Worm (Caenorhabditis elegans) whole organism, midembryonic: ENCODE data around the gene his-35.

Source experiments
- T22C8.4 ChIP-seq: fragments of 200-800 bp; sonication (Bioruptor generic); IDR thresholded peaks from 2 replicates; pipeline ENCODE4 v1.3.6; 2022; ENCODE audit warnings: missing genetic modification characterization, missing compliant biosample characterization
- cog-1 ChIP-seq: sonication (generic microtip); optimal IDR thresholded peaks from 2 replicates; lab custom pipeline; 2016; ENCODE audit warnings: missing genetic modification characterization, missing compliant biosample characterization
- flt-1 ChIP-seq: fragments of 200-800 bp; sonication (Bioruptor generic); IDR thresholded peaks from 2 replicates; pipeline ENCODE4 v1.3.6; 2022; ENCODE audit warnings: missing genetic modification characterization, missing compliant biosample characterization
- klf-2 ChIP-seq: fragments of 200-800 bp; sonication (Bioruptor generic); conservative IDR thresholded peaks from 2 replicates; pipeline ENCODE4 v1.3.6; 2022; ENCODE audit warnings: missing genetic modification reagents, missing genetic modification characterization, missing compliant biosample characterization
- med-1 ChIP-seq: sonication (generic microtip); optimal IDR thresholded peaks from 2 replicates; lab custom pipeline; 2017; ENCODE audit warnings: missing genetic modification characterization, mild to moderate bottlenecking, missing compliant biosample characterization, antibody characterized with exemption, missing genetic modification reagents; ENCODE audit not compliant: insufficient read depth
- ref-1 ChIP-seq: fragments of 200-800 bp; sonication (Bioruptor generic); conservative IDR thresholded peaks from 2 replicates; pipeline ENCODE4 v1.3.6; 2022; ENCODE audit warnings: missing genetic modification reagents, missing genetic modification characterization, missing compliant biosample characterization
- tab-1 ChIP-seq: fragments of 200-800 bp; sonication (Bioruptor generic); IDR thresholded peaks from 2 replicates; pipeline ENCODE4 v1.3.6; 2022; ENCODE audit warnings: missing genetic modification characterization, missing compliant biosample characterization
- ztf-23 ChIP-seq: fragments of 200-800 bp; sonication (Bioruptor generic); IDR thresholded peaks from 2 replicates; pipeline ENCODE4 v1.3.6; 2022; ENCODE audit warnings: missing genetic modification reagents, missing genetic modification characterization, missing compliant biosample characterization
- ztf-29 ChIP-seq: fragments of 200-800 bp; sonication (Bioruptor generic); IDR thresholded peaks from 2 replicates; pipeline ENCODE4 v1.3.6; 2022; ENCODE audit warnings: missing genetic modification reagents, missing genetic modification characterization, missing compliant biosample characterization

Gene his-35

ce11 chrV:9526470-9526869 is 18.6 kb downstream of the his-35 start, which contains the start of gene C50F4.1:
C50F4.1 (plus strand) TSS chrV:9526793.
- TF ChIP-seq T22C8.4: no peak
- TF ChIP-seq tab-1 (GFP tag; lab: Robert Waterston, UW): no peak
- TF ChIP-seq ref-1 (GFP tag; lab: Robert Waterston, UW): no peak
- TF ChIP-seq cog-1 (tag; lab: Kevin White, UChicago): no peak

DNA sequence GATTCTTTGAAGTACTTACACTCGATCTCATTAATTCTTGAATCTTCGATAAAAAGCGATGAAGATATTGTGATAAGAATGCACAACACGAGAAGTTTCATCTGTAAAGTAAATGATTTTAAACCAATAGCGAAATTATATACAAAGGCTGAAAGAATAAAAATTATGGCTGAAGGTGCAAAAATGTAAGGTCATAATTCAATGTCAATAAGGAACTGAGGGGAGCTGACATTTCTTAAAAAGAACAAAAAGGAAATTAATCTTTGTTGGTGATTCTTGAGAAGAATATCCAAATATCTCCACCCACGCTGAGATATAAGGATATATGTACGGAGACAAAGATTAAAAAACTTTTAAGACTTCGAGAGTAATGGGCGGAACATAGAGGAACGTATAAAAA is 21.0 kb downstream of the his-35 start, which contains the start of gene C50F4.9:
C50F4.9 (minus strand) TSS at position 101 of the 400 bp plus-strand sequence.
- TF ChIP-seq ztf-23 (no peak), ref-1 (GFP tag; lab: Robert Waterston, UW) (no peak), flt-1 (GFP tag; lab: Robert Waterston, UW) (no peak), tab-1 (GFP tag; lab: Robert Waterston, UW) (no peak)

ce11 chrV:9521697-9522096 is 23.4 kb downstream of the his-35 start:
- TF ChIP-seq klf-2 (GFP tag; lab: Robert Waterston, UW) (no peak), T22C8.4 (no peak)

DNA sequence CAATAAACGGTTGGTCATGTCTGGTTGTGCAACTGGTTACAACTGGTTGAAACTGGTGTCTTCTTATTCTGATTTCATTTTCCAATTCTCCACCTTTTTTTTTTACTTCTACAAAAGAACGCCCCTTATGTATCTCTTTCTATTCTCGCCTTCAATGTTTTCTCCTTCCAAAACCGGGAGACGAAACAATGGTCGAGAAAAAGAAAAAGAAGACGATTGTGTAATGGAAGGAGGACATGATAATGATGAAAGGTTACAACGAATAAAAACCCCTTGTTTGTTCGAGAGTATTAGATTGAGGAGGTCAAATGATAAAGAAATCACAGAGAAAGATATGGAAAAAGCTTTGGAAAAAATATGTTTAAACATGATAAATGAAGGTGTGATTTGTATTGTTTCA is 26.3 kb downstream of the his-35 start, which contains the start of gene C50F4.8:
C50F4.8 (minus strand) TSS at position 28 of the 400 bp plus-strand sequence.
- TF ChIP-seq flt-1 (GFP tag; lab: Robert Waterston, UW) (no peak), tab-1 (GFP tag; lab: Robert Waterston, UW) (no peak), cog-1 (tag; lab: Kevin White, UChicago) (no peak), med-1 (GFP tag; lab: Kevin White, UChicago) (no peak), ztf-29 (GFP tag; lab: Robert Waterston, UW) (no peak), ref-1 (GFP tag; lab: Robert Waterston, UW) (no peak), klf-2 (GFP tag; lab: Robert Waterston, UW) (no peak)

DNA sequence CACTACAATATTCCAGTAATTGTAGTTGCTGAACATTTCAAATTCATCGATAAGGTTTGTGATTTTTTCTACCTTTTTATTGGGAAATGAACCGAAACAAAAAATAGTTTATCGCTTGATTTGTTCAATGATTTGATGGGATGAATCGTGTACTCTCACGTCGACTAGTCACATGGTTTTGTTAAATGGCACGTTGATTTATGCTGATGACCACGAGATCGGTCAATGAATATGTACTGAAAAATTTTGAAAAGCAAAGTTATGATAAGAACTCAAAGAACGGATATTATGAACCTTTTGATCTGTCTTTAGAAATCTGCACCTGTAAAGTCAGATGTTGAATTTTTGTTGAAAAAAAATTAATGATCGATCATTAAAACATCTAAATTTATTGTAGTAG is 28.8 kb downstream of the his-35 start:
- no peak for TF ChIP-seq T22C8.4
- TF ChIP-seq ztf-23: no peak
- no peak for TF ChIP-seq ztf-29 (GFP tag; lab: Robert Waterston, UW)
- TF ChIP-seq cog-1 (tag; lab: Kevin White, UChicago): no peak
- TF ChIP-seq flt-1 (GFP tag; lab: Robert Waterston, UW): no peak
- TF ChIP-seq klf-2 (GFP tag; lab: Robert Waterston, UW): no peak
- TF ChIP-seq tab-1 (GFP tag; lab: Robert Waterston, UW): no peak
- no peak for TF ChIP-seq ref-1 (GFP tag; lab: Robert Waterston, UW)
- no peak for TF ChIP-seq med-1 (GFP tag; lab: Kevin White, UChicago)

ce11 chrV:9513590-9513989 is 31.5 kb downstream of the his-35 start, which contains the start of gene eif-2Bdelta:
eif-2Bdelta (plus strand) TSS chrV:9513824.
- TF ChIP-seq T22C8.4 (no peak), ztf-29 (GFP tag; lab: Robert Waterston, UW) (no peak), med-1 (GFP tag; lab: Kevin White, UChicago) (no peak), tab-1 (GFP tag; lab: Robert Waterston, UW) (no peak), ztf-23 (no peak), klf-2 (GFP tag; lab: Robert Waterston, UW) (no peak), cog-1 (tag; lab: Kevin White, UChicago) (no peak)

DNA sequence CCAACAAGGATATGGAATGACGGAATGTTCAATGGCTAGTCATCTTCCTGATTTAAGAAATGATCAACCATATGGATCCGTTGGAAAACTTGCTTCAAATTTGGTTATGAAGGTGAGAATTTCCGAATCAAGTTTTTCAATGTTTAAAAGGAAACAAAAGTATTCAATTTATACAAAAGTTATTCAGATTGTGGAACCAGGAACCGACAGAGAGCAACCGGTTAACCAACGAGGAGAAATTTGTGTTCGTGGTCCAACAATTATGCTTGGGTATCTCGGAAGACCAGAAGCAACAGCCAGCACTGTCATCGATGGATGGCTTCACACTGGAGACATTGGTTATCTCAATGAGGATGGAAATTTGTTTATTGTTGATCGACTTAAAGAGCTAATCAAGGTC is 35.5 kb downstream of the his-35 start:
- TF ChIP-seq ztf-29 (GFP tag; lab: Robert Waterston, UW) (no peak), ztf-23 (no peak), cog-1 (tag; lab: Kevin White, UChicago) (no peak), T22C8.4 (no peak), ref-1 (GFP tag; lab: Robert Waterston, UW) (no peak), tab-1 (GFP tag; lab: Robert Waterston, UW) (no peak), med-1 (GFP tag; lab: Kevin White, UChicago) (no peak)

DNA sequence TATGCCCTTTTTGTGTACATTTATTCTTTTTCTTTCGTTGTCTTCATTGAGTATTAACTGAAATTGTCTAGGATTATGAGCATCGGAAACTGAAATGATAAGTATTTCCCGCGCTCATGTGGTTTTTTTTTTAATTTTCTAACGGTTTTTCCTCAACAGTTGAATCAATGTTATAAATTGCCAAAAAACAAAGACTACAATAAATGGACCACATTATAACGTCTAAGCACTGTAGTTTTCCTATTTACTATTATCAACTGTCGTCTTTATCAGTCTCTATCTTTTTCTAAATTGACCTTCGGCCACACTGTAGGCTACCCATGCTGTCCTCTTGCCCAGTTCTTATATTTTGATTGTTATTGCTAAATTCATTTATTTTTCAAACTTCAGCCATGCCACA is 37.3 kb downstream of the his-35 start, which contains the start of gene acs-14:
acs-14 (plus strand) TSS at position 391 of the 400 bp plus-strand sequence.
- TF ChIP-seq ztf-23: no peak
- TF ChIP-seq tab-1 (GFP tag; lab: Robert Waterston, UW): no peak
- no peak for TF ChIP-seq ztf-29 (GFP tag; lab: Robert Waterston, UW)

DNA sequence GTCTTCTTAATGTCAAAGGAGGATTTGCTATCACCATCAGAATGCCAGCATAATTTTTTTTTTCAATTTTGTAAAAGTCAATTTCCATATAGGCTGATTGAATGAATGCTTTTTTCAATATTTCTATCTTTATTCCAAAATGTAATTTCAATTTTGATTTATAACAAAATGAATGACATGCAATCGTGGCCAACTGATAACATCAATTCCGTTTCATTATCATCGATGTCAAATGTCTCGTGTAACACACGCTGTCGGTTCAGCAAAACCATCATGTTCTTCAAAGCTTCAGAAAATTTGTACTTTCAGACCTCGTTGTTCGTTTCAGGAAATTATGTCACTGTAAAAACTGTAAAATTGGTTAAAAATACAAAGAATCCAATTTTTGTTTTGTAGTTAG is 38.2 kb downstream of the his-35 start:
- TF ChIP-seq klf-2 (GFP tag; lab: Robert Waterston, UW): no peak
- no peak for TF ChIP-seq med-1 (GFP tag; lab: Kevin White, UChicago)
- TF ChIP-seq tab-1 (GFP tag; lab: Robert Waterston, UW): no peak
- TF ChIP-seq ztf-29 (GFP tag; lab: Robert Waterston, UW): no peak
- no peak for TF ChIP-seq flt-1 (GFP tag; lab: Robert Waterston, UW)
- no peak for TF ChIP-seq ref-1 (GFP tag; lab: Robert Waterston, UW)
- TF ChIP-seq cog-1 (tag; lab: Kevin White, UChicago): no peak
- no peak for TF ChIP-seq T22C8.4
- TF ChIP-seq ztf-23: no peak

DNA sequence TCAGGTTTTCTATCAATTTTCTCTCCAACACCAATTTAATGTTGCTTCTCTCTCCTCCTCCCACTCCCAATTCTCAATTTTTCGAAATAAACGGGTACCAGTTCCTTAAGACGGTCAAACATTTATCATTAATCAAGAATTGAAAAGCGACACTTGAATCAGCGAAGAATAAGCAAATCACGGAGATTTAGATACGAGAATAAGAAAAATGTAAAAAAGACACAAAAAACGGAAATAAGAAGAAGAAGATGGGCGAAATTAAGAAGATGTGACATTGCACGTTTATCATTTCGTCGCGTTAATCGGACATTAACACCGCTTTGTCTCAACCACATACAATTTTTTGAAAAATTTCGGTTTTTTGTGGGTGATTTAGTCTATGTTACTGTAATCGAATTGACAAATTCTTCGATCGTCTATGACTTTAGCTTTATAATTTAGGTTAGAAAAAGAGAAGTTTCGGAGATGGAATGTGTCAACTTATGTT is 40.6 kb downstream of the his-35 start, which contains the start of gene haao-1:
haao-1 (plus strand) TSS at position 437 of the 487 bp plus-strand sequence.
- TF ChIP-seq tab-1 (GFP tag; lab: Robert Waterston, UW): no peak
- no peak for TF ChIP-seq klf-2 (GFP tag; lab: Robert Waterston, UW)
- no peak for TF ChIP-seq T22C8.4
- no peak for TF ChIP-seq flt-1 (GFP tag; lab: Robert Waterston, UW)
- TF ChIP-seq ztf-23: no peak
- no peak for TF ChIP-seq med-1 (GFP tag; lab: Kevin White, UChicago)
- TF ChIP-seq ref-1 (GFP tag; lab: Robert Waterston, UW): no peak
- no peak for TF ChIP-seq cog-1 (tag; lab: Kevin White, UChicago)
- no peak for TF ChIP-seq ztf-29 (GFP tag; lab: Robert Waterston, UW)
